Fruit fly (Drosophila melanogaster) whole organism, embryonic: ENCODE measurements around the gene CG31637.
A peak's percentile ranks its signal among the peaks of the same experiment; 100 is the strongest.

Source experiments
- Bteb2 ChIP-seq: fragments of 200-800 bp; sonication (Bioruptor generic); optimal IDR thresholded peaks from 2 replicates; lab custom pipeline; 2016; ENCODE audit warnings: missing biosample characterization, missing genetic modification characterization
- CG10274 ChIP-seq: fragments of 200-800 bp; sonication (Bioruptor generic); optimal IDR thresholded peaks from 3 replicates; lab custom pipeline; 2017; ENCODE audit warnings: missing biosample characterization, mild to moderate bottlenecking, missing genetic modification characterization
- CG10321 ChIP-seq: fragments of 200-800 bp; sonication (Bioruptor generic); IDR thresholded peaks from 2 replicates; pipeline ENCODE4 v1.3.6; 2022; ENCODE audit warnings: missing biosample characterization, missing genetic modification characterization
- CG11560 ChIP-seq: fragments of 200-800 bp; sonication (Bioruptor generic); IDR thresholded peaks from 3 replicates; pipeline ENCODE4 v1.3.6; 2022; ENCODE audit warnings: missing biosample characterization, missing genetic modification characterization
- CG12299 ChIP-seq: fragments of 200-800 bp; sonication (Bioruptor generic); optimal IDR thresholded peaks from 2 replicates; lab custom pipeline; 2018; ENCODE audit warnings: missing biosample characterization, mild to moderate bottlenecking, missing genetic modification characterization
- CG12659 ChIP-seq: fragments of 200-800 bp; sonication (Bioruptor generic); optimal IDR thresholded peaks from 3 replicates; lab custom pipeline; 2017; ENCODE audit warnings: mild to moderate bottlenecking, missing biosample characterization, missing genetic modification reagents, missing genetic modification characterization
- CG12942 ChIP-seq: fragments of 200-800 bp; sonication (Bioruptor generic); optimal IDR thresholded peaks from 3 replicates; lab custom pipeline; 2016; ENCODE audit warnings: missing biosample characterization, missing genetic modification characterization
- CG17328 ChIP-seq: fragments of 200-800 bp; sonication (Bioruptor generic); IDR thresholded peaks from 2 replicates; pipeline ENCODE4 v1.3.6; 2022; ENCODE audit warnings: missing biosample characterization, missing genetic modification characterization
- CG17612 ChIP-seq: fragments of 200-800 bp; sonication (Bioruptor generic); IDR thresholded peaks from 2 replicates; pipeline ENCODE4 v1.3.6; 2022; ENCODE audit warnings: missing biosample characterization, missing genetic modification characterization
- CG2120 ChIP-seq: fragments of 200-800 bp; sonication (Bioruptor generic); optimal IDR thresholded peaks from 3 replicates; lab custom pipeline; 2016; ENCODE audit warnings: missing biosample characterization, missing genetic modification characterization
- CG2889 ChIP-seq: fragments of 200-800 bp; sonication (Bioruptor generic); IDR thresholded peaks from 3 replicates; pipeline ENCODE4 v1.3.6; 2022; ENCODE audit warnings: missing biosample characterization, missing genetic modification characterization
- CG31388 ChIP-seq: fragments of 200-800 bp; sonication (Bioruptor generic); optimal IDR thresholded peaks from 2 replicates; lab custom pipeline; 2016; ENCODE audit warnings: missing biosample characterization, missing genetic modification characterization
- CG31441 ChIP-seq: fragments of 200-800 bp; sonication (Bioruptor generic); IDR thresholded peaks from 2 replicates; pipeline ENCODE4 v1.3.6; 2022; ENCODE audit warnings: missing biosample characterization, missing genetic modification characterization
- CG6654 ChIP-seq: fragments of 200-800 bp; sonication (Bioruptor generic); optimal IDR thresholded peaks from 2 replicates; lab custom pipeline; 2017; ENCODE audit warnings: missing biosample characterization, mild to moderate bottlenecking, missing genetic modification characterization
- CG7372 ChIP-seq: fragments of 200-800 bp; sonication (Bioruptor generic); IDR thresholded peaks from 2 replicates; pipeline ENCODE4 v1.3.6; 2022; ENCODE audit warnings: missing biosample characterization, missing genetic modification characterization
- CG8359 ChIP-seq: fragments of 200-800 bp; sonication (Bioruptor generic); optimal IDR thresholded peaks from 2 replicates; lab custom pipeline; 2017; ENCODE audit warnings: missing biosample characterization, mild to moderate bottlenecking, missing genetic modification characterization, borderline replicate concordance
- Deaf1 ChIP-seq: fragments of 200-800 bp; optimal IDR thresholded peaks from 3 replicates; lab custom pipeline; 2019; ENCODE audit warnings: missing biosample characterization, mild to moderate bottlenecking, missing genetic modification characterization, moderate library complexity
- Dll ChIP-seq: fragments of 200-800 bp; sonication (Bioruptor generic); IDR thresholded peaks from 4 replicates; pipeline ENCODE4 v1.3.6; 2022; ENCODE audit warnings: missing biosample characterization, missing genetic modification characterization; ENCODE audit not compliant: partially characterized antibody
- Doc3 ChIP-seq: fragments of 200-800 bp; sonication (Bioruptor generic); IDR thresholded peaks from 3 replicates; pipeline ENCODE4 v1.3.6; 2022; ENCODE audit warnings: missing biosample characterization, missing genetic modification characterization; ENCODE audit not compliant: partially characterized antibody
- Kr ChIP-seq: fragments of 200-800 bp; sonication (Bioruptor generic); optimal IDR thresholded peaks from 2 replicates; lab custom pipeline; 2017; ENCODE audit warnings: missing biosample characterization, mild to moderate bottlenecking, missing genetic modification characterization
- MBD-R2 ChIP-seq: fragments of 200-800 bp; sonication (Bioruptor generic); IDR thresholded peaks from 2 replicates; pipeline ENCODE4 v1.3.6; 2022; ENCODE audit warnings: missing biosample characterization, missing genetic modification characterization
- MESR4 ChIP-seq: fragments of 200-800 bp; sonication (Bioruptor generic); optimal IDR thresholded peaks from 2 replicates; lab custom pipeline; 2018; ENCODE audit warnings: missing biosample characterization, mild to moderate bottlenecking, missing genetic modification characterization, moderate library complexity
- Mad ChIP-seq: fragments of 200-800 bp; sonication (Bioruptor generic); optimal IDR thresholded peaks from 2 replicates; lab custom pipeline; 2016; ENCODE audit warnings: missing biosample characterization, missing genetic modification characterization
- Mes4 ChIP-seq: fragments of 200-800 bp; sonication (Bioruptor generic); optimal IDR thresholded peaks from 2 replicates; lab custom pipeline; 2016; ENCODE audit warnings: missing biosample characterization, missing genetic modification characterization
- Ravus ChIP-seq: fragments of 200-800 bp; sonication (Bioruptor generic); IDR thresholded peaks from 2 replicates; pipeline ENCODE4 v1.3.6; 2022; ENCODE audit warnings: missing biosample characterization, missing genetic modification characterization
- Rfx ChIP-seq: fragments of 200-800 bp; sonication (Bioruptor generic); IDR thresholded peaks from 2 replicates; pipeline ENCODE4 v1.3.6; 2022; ENCODE audit warnings: missing biosample characterization, missing genetic modification characterization
- Rx ChIP-seq: fragments of 200-800 bp; sonication (Bioruptor generic); IDR thresholded peaks from 2 replicates; pipeline ENCODE4 v1.3.6; 2022; ENCODE audit warnings: missing biosample characterization, missing genetic modification characterization
- Sry-δ ChIP-seq: fragments of 200-800 bp; sonication (Bioruptor generic); optimal IDR thresholded peaks from 2 replicates; lab custom pipeline; 2016; ENCODE audit warnings: missing biosample characterization, missing genetic modification characterization
- Usf ChIP-seq: fragments of 200-800 bp; sonication (Bioruptor generic); optimal IDR thresholded peaks from 2 replicates; lab custom pipeline; 2017; ENCODE audit warnings: missing genotype, missing biosample characterization, missing genetic modification characterization
- amos ChIP-seq: fragments of 200-800 bp; sonication (Bioruptor generic); IDR thresholded peaks from 2 replicates; pipeline ENCODE4 v1.3.6; 2022; ENCODE audit warnings: missing biosample characterization, missing genetic modification characterization; ENCODE audit not compliant: partially characterized antibody
- dan ChIP-seq: fragments of 200-800 bp; sonication (Bioruptor generic); IDR thresholded peaks from 2 replicates; pipeline ENCODE4 v1.3.6; 2022; ENCODE audit warnings: missing biosample characterization, missing genetic modification characterization
- dpn ChIP-seq, 2 experiments: fragments of 200-800 bp; sonication (Bioruptor generic); optimal IDR thresholded peaks; 3 replicates each; lab custom pipeline; 2016; ENCODE audit warnings: missing biosample characterization in 2 of 2, missing genetic modification characterization in 2 of 2
- ftz-f1 ChIP-seq: fragments of 200-800 bp; sonication (Bioruptor generic); optimal IDR thresholded peaks from 2 replicates; lab custom pipeline; 2016; ENCODE audit warnings: missing biosample characterization, missing genetic modification characterization
- gsb-n ChIP-seq: fragments of 200-800 bp; sonication (Bioruptor generic); optimal IDR thresholded peaks from 3 replicates; lab custom pipeline; 2018; ENCODE audit warnings: missing biosample characterization, mild to moderate bottlenecking, missing genetic modification characterization
- gt ChIP-seq: fragments of 200-800 bp; sonication (Bioruptor generic); IDR thresholded peaks from 2 replicates; pipeline ENCODE4 v1.3.6; 2022; ENCODE audit warnings: missing biosample characterization, missing genetic modification characterization
- hbn ChIP-seq: fragments of 200-800 bp; sonication (Bioruptor generic); IDR thresholded peaks from 2 replicates; pipeline ENCODE4 v1.3.6; 2022; ENCODE audit warnings: missing biosample characterization, missing genetic modification characterization; ENCODE audit not compliant: partially characterized antibody
- jigr1 ChIP-seq: fragments of 200-800 bp; sonication (Bioruptor generic); IDR thresholded peaks from 3 replicates; pipeline ENCODE4 v1.3.6; 2022; ENCODE audit warnings: missing biosample characterization, missing genetic modification characterization
- kay ChIP-seq: fragments of 200-800 bp; sonication (Bioruptor generic); optimal IDR thresholded peaks from 2 replicates; lab custom pipeline; 2016; ENCODE audit warnings: missing biosample characterization, missing genetic modification characterization
- maf-S ChIP-seq: fragments of 200-800 bp; sonication (Bioruptor generic); optimal IDR thresholded peaks from 2 replicates; lab custom pipeline; 2016; ENCODE audit warnings: missing biosample characterization, missing genetic modification characterization
- slou ChIP-seq: fragments of 200-800 bp; sonication (Bioruptor generic); optimal IDR thresholded peaks from 3 replicates; lab custom pipeline; 2016; ENCODE audit warnings: missing biosample characterization, missing genetic modification characterization
- sna ChIP-seq: fragments of 200-800 bp; sonication (Bioruptor generic); IDR thresholded peaks from 2 replicates; pipeline ENCODE4 v1.3.6; 2022; ENCODE audit warnings: missing biosample characterization, missing genetic modification characterization; ENCODE audit not compliant: partially characterized antibody
- ttk ChIP-seq: fragments of 200-800 bp; sonication (Bioruptor generic); IDR thresholded peaks from 2 replicates; pipeline ENCODE4 v2.1.2; 2022; ENCODE audit warnings: missing biosample characterization, missing genetic modification characterization
- zen ChIP-seq: fragments of 200-800 bp; sonication (Bioruptor generic); optimal IDR thresholded peaks from 3 replicates; lab custom pipeline; 2018; ENCODE audit warnings: missing biosample characterization, mild to moderate bottlenecking, missing genetic modification characterization, moderate library complexity

Gene CG31637

dm6 chr2L:6481310-6481738 lies 17.1 kb upstream of the CG31637 start (continued):
- TF ChIP-seq ttk (GFP tag; lab: Robert Waterston, UW), result no peak
- no peak for TF ChIP-seq CG12942 (GFP tag; lab: Kevin White, UChicago)
- no peak for TF ChIP-seq Ravus (GFP tag; lab: Robert Waterston, UW)
- no peak for TF ChIP-seq Kr
- TF ChIP-seq gsb-n (tag; lab: Kevin White, UChicago), result peak; percentile 47
- peak; percentile 53; the same call in 1 of the 2 replicates for TF ChIP-seq amos (GFP tag; lab: Robert Waterston, UW)
- peak; percentile 26 for TF ChIP-seq zen (tag; lab: Kevin White, UChicago)
- peak; percentile 17 for TF ChIP-seq CG12659 (GFP tag; lab: Kevin White, UChicago)
- TF ChIP-seq CG2120 (GFP tag; lab: Kevin White, UChicago), result peak; percentile 16
- no peak for TF ChIP-seq gt (GFP tag; lab: Robert Waterston, UW)
- peak; percentile 36 for TF ChIP-seq MBD-R2 (GFP tag; lab: Robert Waterston, UW)
- peak; percentile 25 for TF ChIP-seq sna (GFP tag; lab: Robert Waterston, UW)
- no peak for TF ChIP-seq slou
- TF ChIP-seq CG10321, result no peak
- TF ChIP-seq Usf (GFP tag; lab: Kevin White, UChicago), result no peak
- peak; percentile 9 for TF ChIP-seq MESR4 (GFP tag; lab: Kevin White, UChicago)
- no peak for TF ChIP-seq CG6654 (GFP tag; lab: Kevin White, UChicago)
- TF ChIP-seq Rx, result no peak
- no peak for TF ChIP-seq CG17612 (GFP tag; lab: Robert Waterston, UW)
- TF ChIP-seq maf-S (GFP tag; lab: Kevin White, UChicago), result no peak
- TF ChIP-seq ftz-f1 (GFP tag; lab: Kevin White, UChicago), result no peak
- TF ChIP-seq CG31388, result no peak
- no peak for TF ChIP-seq kay
- TF ChIP-seq dan (GFP tag; lab: Robert Waterston, UW), result no peak
- TF ChIP-seq Rfx, result peak; percentile 46; the same call in 1 of the 2 replicates
- TF ChIP-seq Deaf1 (tag; lab: Kevin White, UChicago), result peak; percentile 79
- no peak for TF ChIP-seq Bteb2 (GFP tag; lab: Kevin White, UChicago)
- TF ChIP-seq Dll (GFP tag; lab: Robert Waterston, UW), result no peak; the same call in 3 of the 4 replicates
- no peak for TF ChIP-seq CG11560 (tag; lab: Robert Waterston, UW)
- no peak for TF ChIP-seq CG7372 (GFP tag; lab: Robert Waterston, UW)
- no peak for TF ChIP-seq Mad (GFP tag; lab: Kevin White, UChicago)
- no peak for TF ChIP-seq Sry-δ
- no peak for TF ChIP-seq CG8359
- TF ChIP-seq CG2889 (GFP tag; lab: Robert Waterston, UW), result no peak
- no peak for TF ChIP-seq Mes4 (GFP tag; lab: Kevin White, UChicago)
- TF ChIP-seq CG10274, result no peak
- TF ChIP-seq CG17328, result no peak
- no peak for TF ChIP-seq dpn (GFP tag; optimal IDR thresholded peaks at IDR 0.05; lab: Kevin White, UChicago)
- no peak for TF ChIP-seq jigr1
- peak; percentile 35 for TF ChIP-seq hbn (GFP tag; lab: Robert Waterston, UW)
- no peak; the same call in 2 of the 3 replicates for TF ChIP-seq Doc3 (GFP tag; lab: Robert Waterston, UW)
- no peak for TF ChIP-seq CG12299 (tag; lab: Kevin White, UChicago)
- TF ChIP-seq CG31441, result no peak
